Worm (Caenorhabditis elegans) whole organism, midembryonic: Measurements from ENCODE around the gene nlp-78.

Experiments used
- T22C8.4 ChIP-seq: fragments of 200-800 bp; sonication (Bioruptor generic); IDR thresholded peaks from 2 replicates; pipeline ENCODE4 v1.3.6; 2022; ENCODE audit warnings: missing genetic modification characterization, missing compliant biosample characterization
- cog-1 ChIP-seq: sonication (generic microtip); optimal IDR thresholded peaks from 2 replicates; lab custom pipeline; 2016; ENCODE audit warnings: missing genetic modification characterization, missing compliant biosample characterization
- flt-1 ChIP-seq: fragments of 200-800 bp; sonication (Bioruptor generic); IDR thresholded peaks from 2 replicates; pipeline ENCODE4 v1.3.6; 2022; ENCODE audit warnings: missing genetic modification characterization, missing compliant biosample characterization

- TF ChIP-seq cog-1 (tag; lab: Kevin White, UChicago), result no peak
- TF ChIP-seq T22C8.4 (GFP tag; lab: Robert Waterston, UW), result no peak
- TF ChIP-seq flt-1 (GFP tag; lab: Robert Waterston, UW), result no peak
Observed at ce11 chrII:9098505-9098904, 37.5 kb upstream of the nlp-78 start, which contains the start of gene clh-5.
